Worm (Caenorhabditis elegans) whole organism, dauer: Measurements from ENCODE around the gene gei-15.
"Not testable (repeated sequence)": the region's sequence is repeated elsewhere in the genome, so short reads cannot be mapped to it uniquely, and the experiment has no call there.

ENCODE experiments used
- unc-62 ChIP-seq: sonication (generic microtip); optimal IDR thresholded peaks from 2 replicates; lab custom pipeline; 2017; ENCODE audit warnings: missing biosample characterization, missing genetic modification reagents, missing genetic modification characterization

Gene gei-15

DNA sequence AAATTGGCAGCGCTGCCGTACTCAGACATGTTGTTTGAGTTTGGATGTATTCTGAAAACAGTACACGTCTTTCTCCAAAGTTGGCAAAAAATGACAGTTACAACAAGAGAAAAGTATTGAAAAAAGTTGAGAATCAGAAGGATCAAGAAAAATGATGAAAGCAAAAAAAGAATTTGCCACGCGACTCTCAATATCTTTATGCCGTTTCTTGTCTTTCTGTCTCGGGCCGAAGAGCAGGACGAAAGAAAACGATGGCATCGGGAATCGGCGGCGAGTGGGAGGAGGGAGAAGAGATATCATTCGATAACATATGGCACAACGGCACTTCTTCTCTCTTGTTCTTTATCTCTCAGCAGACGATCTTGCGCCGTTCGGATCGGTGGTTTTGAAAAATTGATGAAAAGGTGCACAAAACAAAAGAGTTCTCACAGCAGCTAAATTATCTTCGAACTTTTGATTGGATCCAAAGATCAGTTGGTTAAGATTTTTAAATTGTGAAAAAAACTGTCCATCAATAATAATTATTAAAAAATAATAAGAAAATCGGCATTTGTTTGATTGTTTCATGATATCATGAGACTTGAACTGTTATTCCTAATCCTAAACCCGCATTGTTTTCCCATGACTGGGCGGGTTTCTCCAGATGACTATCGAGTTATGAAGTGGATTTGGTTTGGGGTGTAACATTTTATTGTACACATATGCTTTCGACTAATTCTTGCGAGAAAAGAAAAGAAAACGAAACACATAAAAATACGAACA is at the start of gene gei-15:
gei-15 (minus strand) TSS at position 51 of the 762 bp plus-strand sequence.
- no peak for TF ChIP-seq unc-62 (GFP tag; lab: Kevin White, UChicago)

DNA sequence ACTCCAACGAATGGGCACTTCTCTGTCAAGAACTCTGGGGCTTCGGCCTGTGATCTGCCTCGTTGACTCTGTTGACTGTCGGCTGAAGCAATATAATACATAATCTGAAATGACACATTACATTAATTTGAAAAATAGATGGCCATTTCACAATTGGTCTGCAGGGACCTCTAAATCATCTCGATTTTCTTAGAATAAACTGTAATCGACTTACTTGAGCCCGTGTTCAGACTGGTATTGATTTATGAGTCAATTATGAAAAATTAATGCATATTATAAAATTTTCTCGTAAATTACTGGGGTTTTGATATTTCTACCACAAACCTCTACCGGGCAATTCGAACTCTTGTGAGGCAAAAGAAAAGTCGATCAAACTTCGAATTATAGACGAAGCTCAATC is 45.6 kb upstream of the gei-15 start, which contains the start of gene C53B7.6:
C53B7.6 (minus strand) TSS at position 101 of the 400 bp plus-strand sequence.
- not testable (repeated sequence) for TF ChIP-seq unc-62 (GFP tag; lab: Kevin White, UChicago)

ce11 chrX:6867707-6868106 is 44.6 kb upstream of the gei-15 start:
- no peak for TF ChIP-seq unc-62 (GFP tag; lab: Kevin White, UChicago)

- TF ChIP-seq unc-62 (GFP tag; lab: Kevin White, UChicago) = no peak
Observed at ce11 chrX:6866900-6867299, 43.8 kb upstream of the gei-15 start.

DNA sequence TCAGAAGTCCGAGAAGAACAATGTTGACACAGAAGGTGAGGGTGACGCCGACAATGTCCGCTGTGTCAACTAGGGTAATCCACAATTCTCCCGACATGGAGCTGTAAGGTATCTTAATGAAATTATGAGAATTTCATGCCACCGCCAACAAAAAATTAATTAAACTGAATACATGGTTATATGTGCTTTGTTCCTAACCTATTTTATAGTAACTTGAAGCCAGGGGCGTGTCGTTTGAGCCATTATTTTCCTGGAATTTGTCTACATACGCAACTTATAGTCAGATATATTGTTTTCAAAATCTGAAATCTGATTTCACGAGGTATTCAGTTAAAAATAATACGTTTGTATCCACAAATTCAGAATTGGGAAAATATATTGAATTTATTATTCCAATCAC is 42.8 kb upstream of the gei-15 start, which contains the start of gene odr-10:
odr-10 (minus strand) TSS at position 101 of the 400 bp plus-strand sequence.
- TF ChIP-seq unc-62 (GFP tag; lab: Kevin White, UChicago) = no peak

DNA sequence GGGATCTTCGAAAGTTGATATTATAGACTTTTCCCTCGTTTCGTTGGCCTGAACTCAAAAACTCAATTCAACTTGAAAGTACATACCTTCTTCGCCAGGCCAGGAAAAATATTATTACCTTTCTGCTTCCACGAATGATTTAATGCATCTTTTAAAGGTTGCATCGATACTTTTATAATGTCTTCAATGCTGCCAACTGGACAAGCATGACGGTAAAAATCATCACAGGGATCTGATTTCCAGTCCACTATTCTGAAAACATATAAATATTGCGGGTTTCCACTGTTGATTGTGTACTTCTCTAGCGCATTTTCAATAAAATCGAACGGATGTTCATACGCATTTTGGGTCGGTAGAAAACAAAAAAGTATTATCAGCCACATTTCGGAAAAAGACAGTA is 40.0 kb upstream of the gei-15 start, which contains the start of gene nep-4:
nep-4 (minus strand) TSS at position 393 of the 400 bp plus-strand sequence.
- TF ChIP-seq unc-62 (GFP tag; lab: Kevin White, UChicago) = no peak

ce11 chrX:6861564-6861963 is 38.5 kb upstream of the gei-15 start:
- no peak for TF ChIP-seq unc-62 (GFP tag; lab: Kevin White, UChicago)

DNA sequence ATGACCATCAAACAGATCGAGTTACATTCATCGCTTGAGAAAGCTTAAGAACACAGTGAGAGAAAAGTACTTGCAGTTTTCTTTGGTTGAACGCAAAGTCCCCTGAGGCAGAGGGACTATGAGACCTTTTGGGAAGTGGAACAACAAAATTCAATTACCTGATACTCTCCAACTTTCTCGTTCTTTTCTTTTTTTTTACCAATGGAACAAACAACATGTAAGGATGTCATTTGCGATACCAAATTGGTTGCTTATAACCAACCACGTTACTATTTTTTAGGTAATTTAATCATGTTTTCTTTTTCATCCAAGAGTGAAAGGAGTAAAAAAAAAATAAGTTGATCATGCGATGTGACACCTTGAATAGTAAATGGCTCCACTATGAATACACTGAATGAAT is 33.7 kb upstream of the gei-15 start:
- no peak for TF ChIP-seq unc-62 (GFP tag; lab: Kevin White, UChicago)

- no peak for TF ChIP-seq unc-62 (GFP tag; lab: Kevin White, UChicago)
Observed at ce11 chrX:6853318-6853717, 30.2 kb upstream of the gei-15 start, which contains the start of gene rig-3. TSS of gene rig-3 (plus strand) at chrX:6853618.

- TF ChIP-seq unc-62 (GFP tag; lab: Kevin White, UChicago) = no peak
Observed at ce11 chrX:6850412-6850811, 27.3 kb upstream of the gei-15 start.

- no peak for TF ChIP-seq unc-62 (GFP tag; lab: Kevin White, UChicago)
Observed at ce11 chrX:6848596-6848995, 25.5 kb upstream of the gei-15 start.

DNA sequence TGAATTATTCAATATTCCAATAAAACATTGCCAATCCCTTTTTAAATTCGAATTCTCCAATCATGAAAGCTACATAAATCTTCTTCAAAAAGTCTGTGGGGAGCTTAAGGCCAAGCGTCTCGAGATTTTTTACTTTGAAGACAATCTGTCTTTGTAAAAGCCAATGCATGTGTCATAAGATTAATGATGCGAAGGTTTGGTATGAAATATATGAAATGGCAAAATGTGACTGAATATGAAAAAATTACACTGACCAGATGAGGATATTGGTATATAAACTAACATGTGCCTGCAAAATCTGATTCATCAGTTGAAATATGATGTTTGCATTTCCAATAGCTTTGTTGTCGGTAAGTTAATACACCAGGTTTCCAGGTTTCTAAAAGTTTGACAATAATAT is 22.9 kb upstream of the gei-15 start, which contains the start of gene C53B7.2:
C53B7.2 (plus strand) TSS at position 301 of the 400 bp plus-strand sequence.
- TF ChIP-seq unc-62 (GFP tag; lab: Kevin White, UChicago) = no peak

DNA sequence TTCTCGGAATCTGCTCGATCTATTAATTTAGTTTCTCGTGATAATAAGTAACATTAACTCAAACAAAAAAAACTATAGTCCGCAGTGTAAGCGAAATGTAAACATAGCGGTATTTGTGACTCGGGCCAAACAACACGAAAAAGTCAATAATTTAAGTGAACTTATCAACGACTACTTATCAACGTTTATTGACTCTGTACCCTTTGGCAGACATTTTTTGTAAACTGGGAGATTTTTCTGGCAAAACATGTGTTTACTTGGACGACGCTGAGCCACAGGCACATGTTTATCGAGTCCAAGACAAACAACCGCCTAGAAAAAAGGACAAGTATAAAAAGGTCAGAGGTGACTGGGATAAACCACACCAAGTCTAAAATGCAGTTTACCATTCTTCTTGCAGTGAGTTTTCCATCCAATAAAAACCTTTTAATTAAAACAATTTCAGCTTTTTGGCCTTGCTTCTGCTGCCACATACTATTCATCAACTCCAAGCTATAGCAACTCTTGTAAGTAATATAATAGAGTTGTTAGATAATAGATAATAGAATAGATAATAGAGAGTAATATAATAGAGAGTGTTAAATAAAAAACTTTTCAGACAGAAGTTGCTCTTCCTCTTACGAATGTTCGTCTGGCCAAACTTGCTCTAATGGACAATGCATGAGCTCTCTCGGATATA is 21.5 kb upstream of the gei-15 start, which contains the start of gene C53B7.3:
C53B7.3 (plus strand) TSS at position 362 of the 679 bp plus-strand sequence.
- TF ChIP-seq unc-62 (GFP tag; lab: Kevin White, UChicago) = no peak

ce11 chrX:6840670-6841308 is 17.7 kb upstream of the gei-15 start, which contains the start of the genes glr-6 and asg-2:
TSS of gene glr-6 (minus strand) at chrX:6840720.
TSS of gene asg-2 (plus strand) at chrX:6841258.
- TF ChIP-seq unc-62 (GFP tag; lab: Kevin White, UChicago) = no peak

DNA sequence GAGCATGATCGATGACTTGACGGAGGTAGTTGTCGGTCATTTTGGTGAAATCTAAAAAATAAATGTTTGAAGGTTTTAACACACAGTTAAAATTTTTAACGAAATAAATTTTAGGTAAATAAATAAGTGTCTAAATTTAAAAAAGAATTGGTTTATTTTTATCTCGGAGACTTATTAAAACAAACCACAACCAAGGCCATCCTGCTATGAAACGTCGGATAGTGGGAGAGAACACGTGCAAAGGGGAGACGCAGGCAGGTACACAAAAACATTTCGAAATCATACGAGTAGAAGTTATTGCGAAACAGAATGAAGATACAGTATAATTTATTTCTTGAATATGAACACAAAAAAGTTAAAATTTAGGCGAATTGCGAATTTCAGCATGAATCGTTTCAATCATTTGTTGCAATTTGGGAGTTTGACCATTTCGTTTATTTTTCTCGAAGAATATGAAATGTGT is 13.0 kb upstream of the gei-15 start, which contains the start of gene F41B4.3:
F41B4.3 (minus strand) TSS at position 51 of the 463 bp plus-strand sequence.
- TF ChIP-seq unc-62 (GFP tag; lab: Kevin White, UChicago) = no peak
